Worm (Caenorhabditis elegans): ENCODE data around the gene R10H10.7.

Gene R10H10.7

DNA sequence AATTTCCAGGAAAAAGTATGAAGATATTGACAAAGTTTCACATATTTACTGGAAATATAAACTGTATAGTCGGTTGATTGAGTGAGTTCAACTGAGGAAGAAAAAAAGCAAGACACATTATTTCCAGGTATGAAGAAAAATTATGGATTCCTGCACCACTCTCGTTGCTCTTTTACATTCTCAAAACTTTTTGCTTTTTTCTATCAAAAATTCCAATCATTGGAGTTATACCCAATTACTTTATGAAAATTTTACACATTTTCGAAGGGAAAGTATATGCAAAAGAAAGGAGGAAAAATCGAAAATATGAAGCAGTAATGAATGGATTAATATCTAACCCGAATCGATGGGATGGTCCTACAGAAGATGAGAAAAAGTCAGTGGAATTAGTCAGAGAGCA, 29.2 kb upstream of the R10H10.7 start:
- TF ChIP-seq hmbx-1 (tag; optimal IDR thresholded peaks at IDR 0.05): no peak
- TF ChIP-seq hmg-4 (GFP tag; optimal IDR thresholded peaks at IDR 0.05): no peak
- TF ChIP-seq tbx-11 (GFP tag; IDR thresholded peaks at IDR 0.05): no peak
- no peak for TF ChIP-seq tra-4 (tag; optimal IDR thresholded peaks at IDR 0.05)
- no peak for TF ChIP-seq hnd-1 (tag; optimal IDR thresholded peaks at IDR 0.05)
- no peak for TF ChIP-seq B0310.2 (tag; optimal IDR thresholded peaks at IDR 0.05)
- TF ChIP-seq ceh-36 (tag; optimal IDR thresholded peaks at IDR 0.05): no peak
- TF ChIP-seq pes-1 (GFP tag; IDR thresholded peaks at IDR 0.05): no peak
- no peak for TF ChIP-seq F13C5.2 (tag; optimal IDR thresholded peaks at IDR 0.05)
- TF ChIP-seq ama-1 (optimal IDR thresholded peaks at IDR 0.05): no peak
- no peak for TF ChIP-seq ceh-13 (GFP tag; optimal IDR thresholded peaks at IDR 0.05)
- TF ChIP-seq ets-7 (tag; optimal IDR thresholded peaks at IDR 0.05): no peak

DNA sequence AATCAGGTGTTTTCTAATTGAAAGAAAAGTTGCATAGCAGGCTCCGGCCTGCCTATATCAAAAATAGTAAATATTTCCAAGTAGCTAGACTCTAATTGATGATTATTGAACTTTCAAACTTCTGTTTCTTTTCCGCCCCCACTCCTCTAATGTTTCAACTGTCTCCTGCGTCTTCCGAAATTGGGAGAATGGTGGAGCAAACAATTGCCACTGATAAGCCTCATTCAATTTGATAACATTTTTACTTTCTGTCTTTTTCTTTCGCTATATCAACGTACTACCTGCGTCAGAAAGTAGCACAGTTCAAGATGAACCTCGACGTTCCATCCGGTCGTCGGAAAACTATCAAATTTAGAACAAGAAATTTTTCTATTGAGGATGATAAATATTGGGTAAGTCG, 25.2 kb upstream of the R10H10.7 start, which contains the start of gene F13B12.3:
TSS of gene F13B12.3 (plus strand) at position 223 of the 400 bp plus-strand sequence.
- TF ChIP-seq aly-1 (tag; optimal IDR thresholded peaks at IDR 0.05): no peak
- no peak for TF ChIP-seq tra-4 (tag; optimal IDR thresholded peaks at IDR 0.05)
- TF ChIP-seq sea-1 (GFP tag; conservative IDR thresholded peaks at IDR 0.05): no peak
- no peak for TF ChIP-seq flt-1 (GFP tag; IDR thresholded peaks at IDR 0.05)
- no peak for TF ChIP-seq tbx-11 (GFP tag; IDR thresholded peaks at IDR 0.05)
- no peak for TF ChIP-seq B0310.2 (tag; optimal IDR thresholded peaks at IDR 0.05)
- TF ChIP-seq scrt-1 (GFP tag; IDR thresholded peaks at IDR 0.05): no peak
- no peak for TF ChIP-seq hmg-4 (GFP tag; optimal IDR thresholded peaks at IDR 0.05)
- TF ChIP-seq hmbx-1 (tag; optimal IDR thresholded peaks at IDR 0.05): no peak
- TF ChIP-seq pes-1 (GFP tag; IDR thresholded peaks at IDR 0.05): no peak
- TF ChIP-seq ama-1 (optimal IDR thresholded peaks at IDR 0.05): no peak
- TF ChIP-seq tbx-37 (GFP tag; conservative IDR thresholded peaks at IDR 0.05): no peak
- no peak for TF ChIP-seq F13C5.2 (tag; optimal IDR thresholded peaks at IDR 0.05)
- no peak for TF ChIP-seq ceh-36 (tag; optimal IDR thresholded peaks at IDR 0.05)
- no peak for TF ChIP-seq ets-7 (tag; optimal IDR thresholded peaks at IDR 0.05)
- no peak for TF ChIP-seq ceh-13 (GFP tag; optimal IDR thresholded peaks at IDR 0.05)
- no peak for TF ChIP-seq hnd-1 (tag; optimal IDR thresholded peaks at IDR 0.05)

DNA sequence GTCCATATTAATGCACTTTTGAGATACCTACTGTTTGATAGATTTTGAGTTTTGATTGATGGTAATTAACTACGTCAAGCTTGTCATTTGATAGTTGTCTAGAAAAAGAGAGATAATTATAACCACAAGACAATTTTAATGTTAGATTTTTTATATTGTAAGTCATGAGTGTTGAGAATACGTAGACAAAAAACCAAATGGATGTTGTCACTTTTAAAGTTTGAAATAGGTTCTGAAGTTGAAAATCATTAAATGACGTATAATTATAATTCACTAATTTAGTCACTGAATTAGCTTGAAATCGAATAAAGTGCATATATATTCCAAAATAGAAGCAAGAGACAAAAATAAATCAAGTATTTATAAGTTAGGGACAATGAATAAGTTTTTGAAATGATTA, 23.4 kb upstream of the R10H10.7 start:
- TF ChIP-seq sea-1 (GFP tag; conservative IDR thresholded peaks at IDR 0.05): no peak

DNA sequence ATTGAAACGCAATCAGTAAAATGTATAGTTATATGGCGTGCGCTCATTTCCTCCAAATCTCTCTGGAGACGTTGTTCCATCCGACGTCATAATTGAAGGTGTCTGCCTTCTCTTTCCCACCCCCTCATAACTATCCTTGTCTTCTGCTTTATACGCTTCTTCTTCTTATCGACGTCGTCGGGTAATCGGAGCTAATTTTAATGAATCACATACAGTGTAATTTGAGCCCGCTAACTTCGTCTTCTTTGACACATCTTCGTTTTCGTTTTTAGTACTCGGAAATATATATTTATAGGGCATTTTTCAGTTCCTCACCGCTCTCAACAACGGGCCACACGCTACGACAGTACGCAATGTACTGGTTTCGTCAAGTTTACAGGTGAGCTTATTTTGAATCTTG, 22.7 kb upstream of the R10H10.7 start, which contains the start of gene ins-1:
TSS of gene ins-1 (plus strand) at position 301 of the 400 bp plus-strand sequence.
- TF ChIP-seq ceh-13 (GFP tag; optimal IDR thresholded peaks at IDR 0.05) (no peak), flt-1 (GFP tag; IDR thresholded peaks at IDR 0.05) (no peak)

DNA sequence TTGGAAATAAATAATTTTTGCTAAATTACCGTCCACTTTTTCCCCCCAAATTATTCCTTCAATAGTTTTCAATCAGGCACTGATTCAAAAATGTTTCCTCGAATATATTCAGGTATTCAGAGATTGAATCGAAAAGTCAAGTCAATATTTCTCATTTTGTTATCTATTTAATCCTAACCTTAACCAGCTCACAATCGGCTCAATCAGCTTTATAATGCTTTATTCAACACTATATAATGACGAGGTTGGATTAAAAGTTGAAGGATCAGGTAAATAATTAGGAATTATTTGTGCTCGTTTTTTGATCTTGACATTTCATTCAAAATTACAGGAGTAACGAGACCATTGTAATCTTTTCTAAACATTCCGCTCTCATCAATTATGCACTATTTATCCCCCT, 16.8 kb upstream of the R10H10.7 start:
- TF ChIP-seq ceh-36 (tag; optimal IDR thresholded peaks at IDR 0.05) (no peak), flt-1 (GFP tag; IDR thresholded peaks at IDR 0.05) (no peak), ets-7 (tag; optimal IDR thresholded peaks at IDR 0.05) (no peak), tbx-37 (GFP tag; conservative IDR thresholded peaks at IDR 0.05) (no peak), ama-1 (optimal IDR thresholded peaks at IDR 0.05) (no peak), pes-1 (GFP tag; IDR thresholded peaks at IDR 0.05) (no peak)

DNA sequence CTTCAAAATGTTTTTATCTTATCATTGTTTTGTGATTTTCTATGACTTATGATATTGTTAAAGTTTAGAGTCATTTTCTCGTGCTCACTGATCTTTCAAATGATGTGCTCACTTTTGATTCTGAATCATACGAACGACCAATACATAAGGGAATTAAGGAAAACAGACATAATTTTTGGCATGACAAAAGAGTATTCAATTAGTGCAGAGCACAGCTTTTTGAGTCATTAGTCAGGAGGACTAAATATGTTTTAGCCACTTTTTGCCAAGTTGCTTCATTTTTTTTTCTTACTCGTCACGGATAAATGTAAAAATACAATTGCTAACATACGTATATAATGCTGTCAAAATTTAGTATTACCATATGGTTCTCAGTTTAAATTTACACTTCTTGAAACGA, 15.4 kb upstream of the R10H10.7 start, which contains the start of gene F13B12.2:
TSS of gene F13B12.2 (minus strand) at position 2 of the 400 bp plus-strand sequence.
- TF ChIP-seq tbx-37 (GFP tag; conservative IDR thresholded peaks at IDR 0.05) (no peak), sea-1 (GFP tag; conservative IDR thresholded peaks at IDR 0.05) (no peak), hnd-1 (tag; optimal IDR thresholded peaks at IDR 0.05) (no peak), hmbx-1 (tag; optimal IDR thresholded peaks at IDR 0.05) (no peak), pes-1 (GFP tag; IDR thresholded peaks at IDR 0.05) (no peak), tra-4 (tag; optimal IDR thresholded peaks at IDR 0.05) (no peak), ets-7 (tag; optimal IDR thresholded peaks at IDR 0.05) (no peak), F13C5.2 (tag; optimal IDR thresholded peaks at IDR 0.05) (no peak), ama-1 (optimal IDR thresholded peaks at IDR 0.05) (no peak), aly-1 (tag; optimal IDR thresholded peaks at IDR 0.05) (no peak), B0310.2 (tag; optimal IDR thresholded peaks at IDR 0.05) (no peak)

DNA sequence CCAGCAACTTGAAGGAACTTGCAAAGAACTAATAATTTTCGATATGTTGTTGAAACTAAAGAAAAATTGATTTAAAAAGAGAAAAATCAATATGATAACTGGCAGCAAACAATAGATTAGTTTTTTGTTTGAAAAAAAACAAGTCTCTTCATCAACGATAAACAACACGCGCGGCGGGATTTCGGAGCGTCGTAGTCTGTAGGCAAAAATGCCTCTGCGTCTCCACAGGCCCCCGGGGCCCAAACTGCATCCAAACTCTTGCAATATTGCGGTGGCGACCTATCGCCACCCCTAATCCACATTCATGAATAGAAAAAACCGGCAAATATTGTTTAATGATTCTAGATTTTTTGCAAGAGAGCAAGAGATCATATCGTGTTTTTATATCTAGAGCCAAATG, 11.4 kb upstream of the R10H10.7 start:
- TF ChIP-seq ama-1 (optimal IDR thresholded peaks at IDR 0.05) (no peak), ets-7 (tag; optimal IDR thresholded peaks at IDR 0.05) (no peak), F13C5.2 (tag; optimal IDR thresholded peaks at IDR 0.05) (peak; percentile 8)

DNA sequence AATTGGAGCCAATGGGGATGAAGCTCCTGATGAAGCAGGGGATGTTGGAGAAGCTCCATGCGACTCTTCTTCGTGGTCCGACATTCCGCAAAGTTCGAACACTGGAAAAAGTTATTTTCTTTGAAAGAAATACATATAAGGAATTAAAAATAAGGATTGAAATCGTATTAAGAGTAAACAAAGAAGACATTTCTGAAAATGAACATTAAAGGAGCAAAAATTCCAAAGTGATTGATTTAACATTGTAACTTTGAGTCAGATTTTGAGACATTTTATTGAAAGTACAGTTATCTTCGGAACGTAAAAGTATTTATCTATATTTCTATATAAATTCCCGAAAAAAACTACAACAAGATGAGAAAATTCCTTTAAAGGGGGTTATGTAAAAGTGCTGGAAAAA, 10.8 kb upstream of the R10H10.7 start, which contains the start of gene F13B12.1:
TSS of gene F13B12.1 (minus strand) at position 101 of the 400 bp plus-strand sequence.
- TF ChIP-seq tbx-11 (GFP tag; IDR thresholded peaks at IDR 0.05) (no peak), hmg-4 (GFP tag; optimal IDR thresholded peaks at IDR 0.05) (no peak), tra-4 (tag; optimal IDR thresholded peaks at IDR 0.05) (no peak), hmbx-1 (tag; optimal IDR thresholded peaks at IDR 0.05) (no peak), aly-1 (tag; optimal IDR thresholded peaks at IDR 0.05) (no peak), hnd-1 (tag; optimal IDR thresholded peaks at IDR 0.05) (no peak), scrt-1 (GFP tag; IDR thresholded peaks at IDR 0.05) (no peak), pes-1 (GFP tag; IDR thresholded peaks at IDR 0.05) (no peak), ets-7 (tag; optimal IDR thresholded peaks at IDR 0.05) (no peak), ama-1 (optimal IDR thresholded peaks at IDR 0.05) (no peak), sea-1 (GFP tag; conservative IDR thresholded peaks at IDR 0.05) (no peak), ceh-36 (tag; optimal IDR thresholded peaks at IDR 0.05) (no peak), ceh-13 (GFP tag; optimal IDR thresholded peaks at IDR 0.05) (no peak), F13C5.2 (tag; optimal IDR thresholded peaks at IDR 0.05) (no peak), flt-1 (GFP tag; IDR thresholded peaks at IDR 0.05) (no peak), B0310.2 (tag; optimal IDR thresholded peaks at IDR 0.05) (no peak), tbx-37 (GFP tag; conservative IDR thresholded peaks at IDR 0.05) (no peak)

All from whole organism, early embryonic.